Worm (Caenorhabditis elegans): ENCODE results near the gene T19C3.2.

ce11 chrIII:626091-626490 is 8.7 kb upstream of the T19C3.2 start:
- TF ChIP-seq sptf-1 (tag; optimal IDR thresholded peaks at IDR 0.05) (no peak), elt-1 (tag; optimal IDR thresholded peaks at IDR 0.05; ENCODE audit: borderline replicate concordance, insufficient read depth) (no peak), ztf-11 (tag; optimal IDR thresholded peaks at IDR 0.05) (no peak), pha-4 (tag; optimal IDR thresholded peaks at IDR 0.05) (no peak), mep-1 (tag; optimal IDR thresholded peaks at IDR 0.05) (no peak), ceh-43 (GFP tag; optimal IDR thresholded peaks at IDR 0.05) (no peak), flh-1 (GFP tag; optimal IDR thresholded peaks at IDR 0.05) (no peak)
